Worm (Caenorhabditis elegans): Measurements from ENCODE around the gene elo-1.

DNA sequence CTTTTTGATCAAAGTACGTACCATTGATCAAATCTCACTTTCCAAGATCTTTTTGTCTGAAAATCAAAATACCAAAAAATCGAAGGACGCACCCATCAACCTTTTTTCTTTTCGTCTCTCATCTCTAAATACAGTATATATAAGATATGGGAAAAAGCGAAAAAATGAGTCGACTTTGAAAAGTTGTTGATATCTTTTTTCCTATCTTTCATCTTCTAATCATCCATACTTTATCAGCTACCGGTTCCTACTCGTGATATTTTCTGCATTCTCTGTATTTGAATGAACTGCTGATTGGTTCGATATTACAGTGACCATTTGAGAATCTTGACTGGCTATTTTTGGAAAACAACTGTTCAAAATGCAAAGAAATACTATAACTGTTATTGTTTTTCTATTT, 9.3 kb upstream of the elo-1 start, which contains the start of gene C33A12.19:
- no peak for TF ChIP-seq W03F9.2 (tag; optimal IDR thresholded peaks at IDR 0.05)
- TF ChIP-seq him-1 (tag; optimal IDR thresholded peaks at IDR 0.05): no peak
- no peak for TF ChIP-seq dao-5 (tag; optimal IDR thresholded peaks at IDR 0.05)
